Fruit fly (Drosophila melanogaster) whole organism, embryonic: Measurements from ENCODE around the gene Abi.
A peak's percentile ranks its signal among the peaks of the same experiment; 100 is the strongest.

Experiments used
- ATbp ChIP-seq: fragments of 200-800 bp; sonication (Bioruptor generic); optimal IDR thresholded peaks from 2 replicates; lab custom pipeline; 2017; ENCODE audit warnings: missing biosample characterization, mild to moderate bottlenecking, missing genetic modification characterization, missing genetic modification reagents
- Aef1 ChIP-seq: fragments of 200-800 bp; sonication (Bioruptor generic); IDR thresholded peaks from 3 replicates; pipeline ENCODE4 v1.3.6; 2022; ENCODE audit warnings: missing biosample characterization, missing genetic modification characterization
- Awh ChIP-seq: fragments of 200-800 bp; sonication (Bioruptor generic); IDR thresholded peaks from 2 replicates; pipeline ENCODE4, ENCODE4 v1.3.6; 2022; ENCODE audit warnings: missing biosample characterization, missing genetic modification characterization
- CG11560 ChIP-seq: fragments of 200-800 bp; sonication (Bioruptor generic); IDR thresholded peaks from 3 replicates; pipeline ENCODE4 v1.3.6; 2022; ENCODE audit warnings: missing biosample characterization, missing genetic modification characterization
- CG14014 ChIP-seq: fragments of 200-800 bp; sonication (Bioruptor generic); IDR thresholded peaks from 2 replicates; pipeline ENCODE4 v1.3.6; 2022; ENCODE audit warnings: missing biosample characterization, missing genetic modification characterization
- CG14667 ChIP-seq: fragments of 200-800 bp; sonication (Bioruptor generic); IDR thresholded peaks from 2 replicates; pipeline ENCODE4 v1.3.6; 2022; ENCODE audit warnings: missing biosample characterization, missing genetic modification characterization
- CG14965 ChIP-seq: fragments of 200-800 bp; sonication (Bioruptor generic); optimal IDR thresholded peaks from 2 replicates; lab custom pipeline; 2016; ENCODE audit warnings: missing biosample characterization, missing genetic modification characterization, borderline replicate concordance
- CG1602 ChIP-seq: fragments of 200-800 bp; sonication (Bioruptor generic); optimal IDR thresholded peaks from 3 replicates; lab custom pipeline; 2016; ENCODE audit warnings: missing biosample characterization, missing genetic modification characterization
- CG1647 ChIP-seq: fragments of 200-800 bp; sonication (Bioruptor generic); optimal IDR thresholded peaks from 3 replicates; lab custom pipeline; 2016; ENCODE audit warnings: missing biosample characterization, missing genetic modification characterization
- CG17328 ChIP-seq: fragments of 200-800 bp; sonication (Bioruptor generic); IDR thresholded peaks from 2 replicates; pipeline ENCODE4 v1.3.6; 2022; ENCODE audit warnings: missing biosample characterization, missing genetic modification characterization
- CG18599 ChIP-seq: fragments of 200-800 bp; sonication (Bioruptor generic); optimal IDR thresholded peaks from 3 replicates; lab custom pipeline; 2017; ENCODE audit warnings: missing biosample characterization, missing genetic modification characterization, mild to moderate bottlenecking, moderate library complexity, missing genetic modification reagents
- CG31388 ChIP-seq: fragments of 200-800 bp; sonication (Bioruptor generic); optimal IDR thresholded peaks from 2 replicates; lab custom pipeline; 2016; ENCODE audit warnings: missing biosample characterization, missing genetic modification characterization
- CG32532 ChIP-seq: fragments of 200-800 bp; sonication (Bioruptor generic); IDR thresholded peaks from 2 replicates; pipeline ENCODE4 v1.3.6; 2022; ENCODE audit warnings: missing biosample characterization, missing genetic modification characterization
- CG33213 ChIP-seq: fragments of 200-800 bp; sonication (Bioruptor generic); optimal IDR thresholded peaks from 3 replicates; lab custom pipeline; 2016; ENCODE audit warnings: missing biosample characterization, missing genetic modification characterization
- CG34376 ChIP-seq: fragments of 200-800 bp; sonication (Bioruptor generic); optimal IDR thresholded peaks from 2 replicates; lab custom pipeline; 2018; ENCODE audit warnings: missing biosample characterization, mild to moderate bottlenecking, missing genetic modification characterization
- CG3847 ChIP-seq: fragments of 200-800 bp; sonication (Bioruptor generic); IDR thresholded peaks from 2 replicates; pipeline ENCODE4 v1.3.6; 2022; ENCODE audit warnings: missing biosample characterization, missing genetic modification characterization
- CG6654 ChIP-seq: fragments of 200-800 bp; sonication (Bioruptor generic); optimal IDR thresholded peaks from 2 replicates; lab custom pipeline; 2017; ENCODE audit warnings: missing biosample characterization, mild to moderate bottlenecking, missing genetic modification characterization
- CG6813 ChIP-seq: fragments of 200-800 bp; sonication (Bioruptor generic); optimal IDR thresholded peaks from 2 replicates; lab custom pipeline; 2017; ENCODE audit warnings: missing biosample characterization, missing genetic modification characterization, mild to moderate bottlenecking, moderate library complexity, missing genetic modification reagents
- CG8281 ChIP-seq: fragments of 200-800 bp; sonication (Bioruptor generic); optimal IDR thresholded peaks from 2 replicates; lab custom pipeline; 2018; ENCODE audit warnings: missing biosample characterization, mild to moderate bottlenecking, missing genetic modification characterization, moderate library complexity
- Camta ChIP-seq: fragments of 200-800 bp; sonication (Bioruptor generic); optimal IDR thresholded peaks from 2 replicates; lab custom pipeline; 2016; ENCODE audit warnings: missing biosample characterization, missing genetic modification characterization
- D19A ChIP-seq: fragments of 200-800 bp; optimal IDR thresholded peaks from 3 replicates; lab custom pipeline; 2019; ENCODE audit warnings: missing biosample characterization, mild to moderate bottlenecking, missing genetic modification characterization, moderate library complexity
- Dbx ChIP-seq: fragments of 200-800 bp; sonication (Bioruptor generic); IDR thresholded peaks from 3 replicates; pipeline ENCODE4 v1.3.6; 2022; ENCODE audit warnings: missing biosample characterization, missing genetic modification characterization
- Dip3 ChIP-seq: fragments of 200-800 bp; sonication (Bioruptor generic); optimal IDR thresholded peaks from 3 replicates; lab custom pipeline; 2016; ENCODE audit warnings: missing biosample characterization, missing genetic modification characterization
- Dp ChIP-seq: fragments of 200-800 bp; sonication (Bioruptor generic); optimal IDR thresholded peaks from 2 replicates; lab custom pipeline; 2018; ENCODE audit warnings: missing biosample characterization, mild to moderate bottlenecking, missing genetic modification characterization, moderate library complexity
- E2f1 ChIP-seq: fragments of 200-800 bp; sonication (Bioruptor generic); IDR thresholded peaks from 2 replicates; pipeline ENCODE4 v1.3.6; 2022; ENCODE audit warnings: missing biosample characterization, missing genetic modification characterization
- Hsf ChIP-seq: fragments of 200-800 bp; sonication (Bioruptor generic); optimal IDR thresholded peaks from 3 replicates; lab custom pipeline; 2016; ENCODE audit warnings: missing biosample characterization, missing genetic modification characterization
- MBD-R2 ChIP-seq: fragments of 200-800 bp; sonication (Bioruptor generic); IDR thresholded peaks from 2 replicates; pipeline ENCODE4 v1.3.6; 2022; ENCODE audit warnings: missing biosample characterization, missing genetic modification characterization
- Med ChIP-seq: fragments of 200-800 bp; sonication (Bioruptor generic); peaks from one replicate; lab custom pipeline; 2016; ENCODE audit warnings: missing biosample characterization, missing genetic modification characterization, mild to moderate bottlenecking, inconsistent platforms, moderate library complexity
- Meics ChIP-seq: fragments of 200-800 bp; sonication (Bioruptor generic); optimal IDR thresholded peaks from 2 replicates; lab custom pipeline; 2017; ENCODE audit warnings: missing biosample characterization, mild to moderate bottlenecking, missing genetic modification characterization
- Mrtf ChIP-seq: fragments of 200-800 bp; sonication (Bioruptor generic); IDR thresholded peaks from 3 replicates; pipeline ENCODE4 v1.3.6; 2022; ENCODE audit warnings: missing biosample characterization, missing genetic modification characterization
- Nf-YB ChIP-seq: fragments of 200-800 bp; sonication (Bioruptor generic); optimal IDR thresholded peaks from 3 replicates; lab custom pipeline; 2019; ENCODE audit warnings: missing biosample characterization, mild to moderate bottlenecking, missing genetic modification characterization, moderate library complexity
- Pdp1 ChIP-seq, 2 experiments: fragments of 200-800 bp; sonication (Bioruptor generic); optimal IDR thresholded peaks; 3 replicates each; lab custom pipeline; 2016; ENCODE audit warnings: missing biosample characterization in 2 of 2, missing genetic modification characterization in 2 of 2, mild to moderate bottlenecking in 1 of 2, moderate library complexity in 1 of 2
- Spps ChIP-seq: fragments of 200-800 bp; sonication (Bioruptor generic); optimal IDR thresholded peaks from 2 replicates; lab custom pipeline; 2018; ENCODE audit warnings: missing biosample characterization, mild to moderate bottlenecking, missing genetic modification characterization
- abd-A ChIP-seq: fragments of 200-800 bp; sonication (Bioruptor generic); optimal IDR thresholded peaks from 3 replicates; lab custom pipeline; 2019; ENCODE audit warnings: missing biosample characterization, mild to moderate bottlenecking, missing genetic modification characterization, moderate library complexity
- chm ChIP-seq: fragments of 200-800 bp; sonication (Bioruptor generic); IDR thresholded peaks from 2 replicates; pipeline ENCODE4 v1.3.6; 2022; ENCODE audit warnings: missing biosample characterization, missing genetic modification characterization
- ci ChIP-seq: fragments of 200-800 bp; sonication (Bioruptor generic); IDR thresholded peaks from 3 replicates; pipeline ENCODE4 v1.3.6; 2022; ENCODE audit warnings: missing biosample characterization, missing genetic modification characterization
- dati ChIP-seq: fragments of 200-800 bp; sonication (Bioruptor generic); IDR thresholded peaks from 2 replicates; pipeline ENCODE4 v1.3.6; 2022; ENCODE audit warnings: missing biosample characterization, missing genetic modification characterization
- eve ChIP-seq, 2 experiments: fragments of >200 bp; optimal IDR thresholded peaks; 2 replicates each; lab custom pipeline; 2017; ENCODE audit warnings: missing biosample characterization in 2 of 2, missing genetic modification characterization in 2 of 2
- inv ChIP-seq: fragments of 200-800 bp; sonication (Bioruptor generic); IDR thresholded peaks from 2 replicates; pipeline ENCODE4 v1.3.6; 2022; ENCODE audit warnings: missing biosample characterization, missing genetic modification characterization; ENCODE audit not compliant: partially characterized antibody
- kni ChIP-seq: fragments of 200-800 bp; sonication (Bioruptor generic); optimal IDR thresholded peaks from 3 replicates; lab custom pipeline; 2017; ENCODE audit warnings: mild to moderate bottlenecking, missing biosample characterization, missing genetic modification reagents, missing genetic modification characterization
- mirr ChIP-seq: fragments of 200-800 bp; sonication (Bioruptor generic); optimal IDR thresholded peaks from 3 replicates; lab custom pipeline; 2018; ENCODE audit warnings: missing biosample characterization, mild to moderate bottlenecking, missing genetic modification characterization
- nom ChIP-seq: fragments of 200-800 bp; sonication (Bioruptor generic); optimal IDR thresholded peaks from 2 replicates; lab custom pipeline; 2017; ENCODE audit warnings: missing biosample characterization, missing genetic modification characterization, mild to moderate bottlenecking, moderate library complexity, missing genetic modification reagents
- ro ChIP-seq: fragments of 200-800 bp; sonication (Bioruptor generic); IDR thresholded peaks from 2 replicates; pipeline ENCODE4 v1.3.6; 2022; ENCODE audit warnings: missing biosample characterization, missing genetic modification characterization
- sc ChIP-seq, 3 experiments: fragments of >200 bp in 2 of 3; fragments of 200-800 bp in 1 of 3; sonication (Bioruptor generic) in 1 of 3; optimal IDR thresholded peaks; 2 replicates in 2 of 3; 3 replicates in 1 of 3; lab custom pipeline; 2017; ENCODE audit warnings: mild to moderate bottlenecking in 1 of 3, missing biosample characterization in 1 of 3, missing genetic modification characterization in 1 of 3, missing genetic modification reagents in 1 of 3
- sisA ChIP-seq: fragments of 200-800 bp; sonication (Bioruptor generic); IDR thresholded peaks from 2 replicates; pipeline ENCODE4 v1.3.6; 2022; ENCODE audit warnings: missing biosample characterization, missing genetic modification characterization
- sob ChIP-seq: fragments of 200-800 bp; sonication (Bioruptor generic); IDR thresholded peaks from 2 replicates; pipeline ENCODE4 v1.3.6; 2022; ENCODE audit warnings: missing biosample characterization, missing genetic modification characterization
- sqz ChIP-seq: fragments of 200-800 bp; sonication (Bioruptor generic); optimal IDR thresholded peaks from 3 replicates; lab custom pipeline; 2018; ENCODE audit warnings: missing biosample characterization, mild to moderate bottlenecking, missing genetic modification characterization
- trem ChIP-seq: fragments of 200-800 bp; optimal IDR thresholded peaks from 3 replicates; lab custom pipeline; 2019; ENCODE audit warnings: missing biosample characterization, mild to moderate bottlenecking, missing genetic modification characterization, moderate library complexity
- zen ChIP-seq: fragments of 200-800 bp; sonication (Bioruptor generic); optimal IDR thresholded peaks from 3 replicates; lab custom pipeline; 2018; ENCODE audit warnings: missing biosample characterization, mild to moderate bottlenecking, missing genetic modification characterization, moderate library complexity

The Abi gene

DNA sequence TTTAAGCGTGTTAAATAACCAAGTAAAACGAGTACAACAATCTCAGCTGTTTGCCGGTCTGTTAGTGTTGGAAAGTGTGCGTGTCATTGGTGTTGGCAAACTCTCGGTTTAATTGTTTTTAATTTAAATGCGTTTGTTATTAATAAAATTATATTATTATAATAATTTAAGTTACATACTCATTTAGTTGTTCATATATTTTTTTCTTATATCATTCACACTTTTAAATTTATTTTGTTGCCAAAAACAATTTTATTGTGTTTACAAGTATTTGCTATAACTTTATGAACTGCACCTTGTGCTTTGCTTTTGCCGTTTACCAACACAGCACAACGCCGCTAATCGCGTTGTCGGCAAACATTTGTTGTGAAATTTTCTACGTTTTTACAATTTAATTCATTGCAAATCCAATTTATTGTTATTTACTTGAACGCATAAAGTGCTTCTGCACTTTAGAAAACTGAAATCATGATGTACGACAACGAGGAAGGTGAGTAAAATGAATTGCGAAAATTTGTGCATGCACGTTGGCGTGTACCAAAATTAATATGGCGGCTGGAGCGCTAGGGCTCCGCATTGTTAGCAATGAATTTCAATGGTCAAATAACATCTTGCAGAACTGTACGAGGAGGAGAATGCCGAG is 3.4 kb upstream of the Abi start, which contains the start of the genes 140up and Polr2B (continued):
- TF ChIP-seq sc (optimal IDR thresholded peaks at IDR 0.05; lab: Kevin White, UChicago) (no peak), sc (GFP tag; optimal IDR thresholded peaks at IDR 0.05; lab: Kevin White, UChicago) (peak; percentile 88), inv (no peak), E2f1 (GFP tag; lab: Robert Waterston, UW) (peak; percentile 93), D19A (tag; lab: Kevin White, UChicago) (peak; percentile 85), Med (GFP tag; lab: Kevin White, UChicago) (peak; percentile 96), CG14965 (GFP tag; lab: Kevin White, UChicago) (no peak), abd-A (tag; lab: Kevin White, UChicago) (no peak), Spps (tag; lab: Kevin White, UChicago) (peak; percentile 84), CG1647 (GFP tag; lab: Kevin White, UChicago) (peak; percentile 50), CG3847 (GFP tag; lab: Robert Waterston, UW) (peak; percentile 97), Dip3 (GFP tag; lab: Kevin White, UChicago) (peak; percentile 83), CG17328 (GFP tag; lab: Robert Waterston, UW) (peak; percentile 87), nom (GFP tag; lab: Kevin White, UChicago) (peak; percentile 73), ATbp (peak; percentile 81), CG6654 (GFP tag; lab: Kevin White, UChicago) (peak; percentile 50), kni (GFP tag; lab: Kevin White, UChicago) (peak; percentile 47), CG14014 (GFP tag; lab: Robert Waterston, UW) (peak; percentile 88), Mrtf (GFP tag; lab: Robert Waterston, UW) (peak; percentile 88), CG6813 (GFP tag; lab: Kevin White, UChicago) (peak; percentile 74), Aef1 (GFP tag; lab: Robert Waterston, UW) (peak; percentile 93), CG18599 (GFP tag; lab: Kevin White, UChicago) (peak; percentile 95), CG1602 (GFP tag; lab: Kevin White, UChicago) (peak; percentile 94), Hsf (GFP tag; lab: Kevin White, UChicago) (peak; percentile 87), CG34376 (GFP tag; lab: Kevin White, UChicago) (peak; percentile 90), trem (tag; lab: Kevin White, UChicago) (peak; percentile 94), sqz (peak; percentile 80), Awh (GFP tag; lab: Robert Waterston, UW) (peak; percentile 89), CG32532 (GFP tag; lab: Robert Waterston, UW) (peak; percentile 95), sisA (peak; percentile 93), Pdp1 (GFP tag; optimal IDR thresholded peaks at IDR 0.05; lab: Kevin White, UChicago) (peak; percentile 62 to 86), CG31388 (GFP tag; lab: Kevin White, UChicago) (peak; percentile 81), zen (tag; lab: Kevin White, UChicago) (peak; percentile 93), Camta (GFP tag; lab: Kevin White, UChicago) (peak; percentile 70), ci (GFP tag; lab: Robert Waterston, UW) (peak; percentile 84), Meics (GFP tag; lab: Kevin White, UChicago) (peak; percentile 92), ro (GFP tag; lab: Robert Waterston, UW) (peak; percentile 57; the same call in 1 of the 2 replicates), CG14667 (GFP tag; lab: Robert Waterston, UW) (peak; percentile 86), mirr (peak; percentile 47), MBD-R2 (GFP tag; lab: Robert Waterston, UW) (peak; percentile 91; the same call in 1 of the 2 replicates), sob (peak; percentile 98), chm (0 out of 2 replicates have a peak, but pooled peaks have one; percentile 43), CG33213 (GFP tag; lab: Kevin White, UChicago) (peak; percentile 70), Dp (GFP tag; lab: Kevin White, UChicago) (peak; percentile 23), eve (GFP tag; optimal IDR thresholded peaks at IDR 0.05; lab: Kevin White, UChicago) (no peak), dati (GFP tag; lab: Robert Waterston, UW) (peak; percentile 72), Dbx (GFP tag; lab: Robert Waterston, UW) (peak; percentile 97), CG8281 (tag; lab: Kevin White, UChicago) (peak; percentile 72), CG11560 (tag; lab: Robert Waterston, UW) (peak; percentile 83), Nf-YB (GFP tag; lab: Kevin White, UChicago) (peak; percentile 70)
